Fruit fly (Drosophila melanogaster) whole organism, wandering third instar larva: Measurements from ENCODE around the gene Myt1.

Experiments
- Abd-B ChIP-seq: fragments of >200 bp; optimal IDR thresholded peaks from 2 replicates; lab custom pipeline; 2017; ENCODE audit warnings: missing biosample characterization, missing genetic modification characterization
- CG32264 ChIP-seq: fragments of 200-800 bp; sonication (Bioruptor generic); optimal IDR thresholded peaks from 2 replicates; lab custom pipeline; 2016; ENCODE audit warnings: missing biosample characterization, missing genetic modification characterization
- CG9705 ChIP-seq: fragments of 200-800 bp; sonication (Bioruptor generic); optimal IDR thresholded peaks from 2 replicates; lab custom pipeline; 2018; ENCODE audit warnings: missing biosample characterization, mild to moderate bottlenecking, missing genetic modification characterization
- CrebA ChIP-seq: fragments of 200-800 bp; sonication (Bioruptor generic); optimal IDR thresholded peaks from 2 replicates; lab custom pipeline; 2016; ENCODE audit warnings: missing biosample characterization, mild to moderate bottlenecking, missing genetic modification characterization, borderline replicate concordance
- Dfd ChIP-seq: fragments of >200 bp; optimal IDR thresholded peaks from 2 replicates; lab custom pipeline; 2017; ENCODE audit warnings: missing biosample characterization, missing genetic modification characterization
- Dif ChIP-seq: fragments of 200-275, 200-300 bp; sonication (Bioruptor generic); optimal IDR thresholded peaks from 2 replicates; lab custom pipeline; 2018; ENCODE audit warnings: missing biosample characterization, missing genetic modification characterization; ENCODE audit not compliant: partially characterized antibody
- GATAd ChIP-seq: sonication (Bioruptor generic); optimal IDR thresholded peaks from 2 replicates; lab custom pipeline; 2016; ENCODE audit warnings: missing biosample characterization, missing genetic modification characterization
- HLH106 ChIP-seq: fragments of 200-800 bp; optimal IDR thresholded peaks from 3 replicates; lab custom pipeline; 2019; ENCODE audit warnings: missing biosample characterization, mild to moderate bottlenecking, missing genetic modification characterization, moderate library complexity
- Hnf4 ChIP-seq: fragments of 200-800 bp; sonication (Bioruptor generic); optimal IDR thresholded peaks from 2 replicates; lab custom pipeline; 2016; ENCODE audit warnings: missing biosample characterization, mild to moderate bottlenecking, missing genetic modification characterization
- Hr78 ChIP-seq: fragments of >200 bp; optimal IDR thresholded peaks from 2 replicates; lab custom pipeline; 2017; ENCODE audit warnings: missing biosample characterization, missing genetic modification characterization
- Hr83 ChIP-seq: fragments of 200-300 bp; sonication (Bioruptor generic); optimal IDR thresholded peaks from 2 replicates; lab custom pipeline; 2016; ENCODE audit warnings: missing biosample characterization, mild to moderate bottlenecking, missing genetic modification characterization, moderate library complexity; ENCODE audit not compliant: poor library complexity, severe bottlenecking
- Jra ChIP-seq: sonication (Bioruptor generic); optimal IDR thresholded peaks from 2 replicates; lab custom pipeline; 2016; ENCODE audit warnings: missing biosample characterization, missing genetic modification characterization
- Mio ChIP-seq: sonication (Bioruptor generic); optimal IDR thresholded peaks from 2 replicates; lab custom pipeline; 2016; ENCODE audit warnings: missing biosample characterization, missing genetic modification characterization
- Myc ChIP-seq: fragments of >200 bp; optimal IDR thresholded peaks from 2 replicates; lab custom pipeline; 2017
- N ChIP-seq: fragments of >200 bp; optimal IDR thresholded peaks from 2 replicates; lab custom pipeline; 2018; ENCODE audit warnings: missing biosample characterization, missing external identifiers, missing genetic modification characterization
- OdsH ChIP-seq: fragments of 200-800 bp; sonication (Bioruptor generic); optimal IDR thresholded peaks from 2 replicates; lab custom pipeline; 2016; ENCODE audit warnings: missing biosample characterization, mild to moderate bottlenecking, missing genetic modification characterization
- Rel ChIP-seq, 2 experiments: fragments of 200-800 bp; sonication (Bioruptor generic) in 1 of 2; optimal IDR thresholded peaks; 2 replicates in 1 of 2; 3 replicates in 1 of 2; lab custom pipeline; 2016 to 2019; ENCODE audit warnings: mild to moderate bottlenecking in 2 of 2, missing biosample characterization in 2 of 2, missing genetic modification characterization in 2 of 2, moderate library complexity in 1 of 2
- Sp1 ChIP-seq: fragments of 200-800 bp; sonication (Bioruptor generic); optimal IDR thresholded peaks from 3 replicates; lab custom pipeline; 2019; ENCODE audit warnings: missing biosample characterization, mild to moderate bottlenecking, missing genetic modification characterization, moderate library complexity
- Vsx2 ChIP-seq: fragments of 200-300, 225-300 bp; sonication (Bioruptor generic); optimal IDR thresholded peaks from 2 replicates; lab custom pipeline; 2018; ENCODE audit warnings: missing biosample characterization, missing genetic modification characterization; ENCODE audit not compliant: partially characterized antibody
- br ChIP-seq: fragments of 200-800 bp; sonication (Bioruptor generic); optimal IDR thresholded peaks from 2 replicates; lab custom pipeline; 2016; ENCODE audit warnings: missing biosample characterization, missing genetic modification characterization
- brk ChIP-seq: fragments of 200-800 bp; sonication (Bioruptor generic); optimal IDR thresholded peaks from 2 replicates; lab custom pipeline; 2016; ENCODE audit warnings: missing biosample characterization, mild to moderate bottlenecking, missing genetic modification characterization
- dl ChIP-seq, 2 experiments: fragments of 175-275, 200-275 bp in 1 of 2; fragments of 200-275 bp in 1 of 2; sonication (Bioruptor generic); optimal IDR thresholded peaks; lab custom pipeline; 2018; ENCODE audit warnings: mild to moderate bottlenecking in 2 of 2, missing biosample characterization in 2 of 2, missing genetic modification characterization in 2 of 2, moderate library complexity in 2 of 2; ENCODE audit not compliant: partially characterized antibody in 2 of 2, insufficient read depth in 1 of 2
- dmrt93B ChIP-seq: fragments of 200-800 bp; sonication (Bioruptor generic); optimal IDR thresholded peaks from 2 replicates; lab custom pipeline; 2018; ENCODE audit warnings: missing biosample characterization, mild to moderate bottlenecking, missing genetic modification characterization
- dsf ChIP-seq: sonication (Bioruptor generic); optimal IDR thresholded peaks from 2 replicates; lab custom pipeline; 2016; ENCODE audit warnings: missing biosample characterization, missing genetic modification characterization, borderline replicate concordance
- ey ChIP-seq: fragments of 200-800 bp; sonication (Bioruptor generic); optimal IDR thresholded peaks from 2 replicates; lab custom pipeline; 2016; ENCODE audit warnings: missing biosample characterization, missing genetic modification characterization
- foxo ChIP-seq, 2 experiments: fragments of 200-800 bp; sonication (Bioruptor generic); optimal IDR thresholded peaks; 2 replicates in 1 of 2; 3 replicates in 1 of 2; lab custom pipeline; 2016 to 2017; ENCODE audit warnings: missing biosample characterization in 2 of 2, missing genetic modification characterization in 2 of 2
- fru ChIP-seq: fragments of 200-800 bp; sonication (Bioruptor generic); optimal IDR thresholded peaks from 3 replicates; lab custom pipeline; 2016; ENCODE audit warnings: missing biosample characterization, mild to moderate bottlenecking, missing genetic modification characterization
- h ChIP-seq: fragments of 200-800 bp; sonication (Bioruptor generic); optimal IDR thresholded peaks from 3 replicates; lab custom pipeline; 2016; ENCODE audit warnings: missing biosample characterization, mild to moderate bottlenecking, missing genetic modification characterization
- jim ChIP-seq: fragments of 175-275, 200-325 bp; sonication (Bioruptor generic); optimal IDR thresholded peaks from 2 replicates; lab custom pipeline; 2016; ENCODE audit warnings: missing biosample characterization, mild to moderate bottlenecking, missing genetic modification characterization
- lola ChIP-seq: fragments of >200 bp; optimal IDR thresholded peaks from 2 replicates; lab custom pipeline; 2017; ENCODE audit warnings: missing biosample characterization, missing genetic modification characterization
- pan ChIP-seq: fragments of >200 bp; optimal IDR thresholded peaks from 2 replicates; lab custom pipeline; 2017
- psq ChIP-seq: fragments of 200-800 bp; sonication (Bioruptor generic); optimal IDR thresholded peaks from 3 replicates; lab custom pipeline; 2017; ENCODE audit warnings: missing biosample characterization, mild to moderate bottlenecking, missing genetic modification characterization, moderate library complexity
- rgr ChIP-seq: fragments of 200-800 bp; sonication (Bioruptor generic); optimal IDR thresholded peaks from 3 replicates; lab custom pipeline; 2016; ENCODE audit warnings: missing biosample characterization, mild to moderate bottlenecking, missing genetic modification characterization
- sage ChIP-seq: fragments of 200-800 bp; sonication (Bioruptor generic); optimal IDR thresholded peaks from 2 replicates; lab custom pipeline; 2016; ENCODE audit warnings: missing biosample characterization, mild to moderate bottlenecking, missing genetic modification characterization
- sv ChIP-seq: fragments of 200-800 bp; sonication (Bioruptor generic); optimal IDR thresholded peaks from 3 replicates; lab custom pipeline; 2016; ENCODE audit warnings: missing biosample characterization, missing genetic modification characterization
- tai ChIP-seq: sonication (Bioruptor generic); optimal IDR thresholded peaks from 2 replicates; lab custom pipeline; 2016; ENCODE audit warnings: missing biosample characterization, missing genetic modification characterization
- usp ChIP-seq: fragments of >200 bp; optimal IDR thresholded peaks from 2 replicates; lab custom pipeline; 2017; ENCODE audit warnings: missing biosample characterization, missing genetic modification characterization
- woc ChIP-seq: sonication (Bioruptor generic); optimal IDR thresholded peaks from 2 replicates; lab custom pipeline; 2016; ENCODE audit warnings: missing biosample characterization, mild to moderate bottlenecking, missing genetic modification characterization

Gene Myt1

dm6 chr3L:5774782-5775181 is 4.6 kb downstream of the Myt1 start:
- TF ChIP-seq tai (GFP tag; lab: Kevin White, UChicago) = no peak
- TF ChIP-seq Vsx2 (GFP tag; lab: Kevin White, UChicago) = no peak
- no peak for TF ChIP-seq Rel (GFP tag; optimal IDR thresholded peaks at IDR 0.05; lab: Kevin White, UChicago)
- peak; percentile 35 for TF ChIP-seq Rel (tag; optimal IDR thresholded peaks at IDR 0.05; lab: Kevin White, UChicago)
- no peak for TF ChIP-seq brk

DNA sequence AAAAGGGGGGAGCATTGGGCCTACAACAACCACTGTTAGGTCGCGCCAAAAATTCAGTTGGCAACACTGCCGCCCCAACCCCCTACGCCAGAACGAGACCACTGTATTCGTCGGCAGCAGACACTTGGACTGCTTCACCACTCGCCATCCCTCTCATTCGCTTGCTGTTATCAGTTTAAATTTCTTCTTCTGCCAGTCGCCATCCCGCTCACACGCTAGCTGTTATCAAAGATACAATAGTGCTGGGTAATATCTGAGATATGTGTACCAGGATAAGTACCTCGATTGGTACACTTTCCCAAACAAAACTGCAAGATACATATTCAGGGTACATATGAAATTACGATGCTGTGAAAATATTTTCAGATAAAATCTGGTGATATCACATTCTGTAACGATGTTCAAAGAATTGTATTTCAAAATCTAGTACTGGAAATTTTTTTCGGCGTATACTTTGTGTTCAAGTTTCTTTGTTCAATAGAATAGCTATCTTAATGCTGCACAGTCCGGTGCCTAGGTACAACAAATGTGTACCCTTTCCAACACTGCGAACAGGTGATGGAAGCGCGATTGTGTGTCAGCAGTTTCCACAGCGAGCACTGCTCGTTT is 8.5 kb downstream of the Myt1 start:
- TF ChIP-seq br = peak; percentile 94
- TF ChIP-seq dl (GFP tag; optimal IDR thresholded peaks at IDR 0.05; lab: Kevin White, UChicago; ENCODE audit: insufficient read depth in 1 of 2, partially characterized antibody in 2 of 2) = peak in 1 of 2 experiments; percentile 41
- TF ChIP-seq Jra (GFP tag; lab: Kevin White, UChicago) = peak; percentile 89
- TF ChIP-seq h (GFP tag; lab: Kevin White, UChicago) = peak; percentile 93
- TF ChIP-seq psq (GFP tag; lab: Kevin White, UChicago) = peak; percentile 45
- no peak for TF ChIP-seq sage (GFP tag; lab: Kevin White, UChicago)
- TF ChIP-seq Vsx2 (GFP tag; lab: Kevin White, UChicago) = no peak
- no peak for TF ChIP-seq Abd-B (GFP tag; lab: Kevin White, UChicago)
- peak; percentile 49 for TF ChIP-seq Dif
- no peak for TF ChIP-seq Rel (GFP tag; optimal IDR thresholded peaks at IDR 0.05; lab: Kevin White, UChicago)
- TF ChIP-seq Rel (tag; optimal IDR thresholded peaks at IDR 0.05; lab: Kevin White, UChicago) = peak; percentile 86
- no peak for TF ChIP-seq tai (GFP tag; lab: Kevin White, UChicago)
- no peak for TF ChIP-seq Dfd (GFP tag; lab: Kevin White, UChicago)
- peak; percentile 73 for TF ChIP-seq CG9705 (GFP tag; lab: Kevin White, UChicago)
- peak; percentile 95 for TF ChIP-seq woc (GFP tag; lab: Kevin White, UChicago)
- peak; percentile 88 for TF ChIP-seq jim (GFP tag; lab: Kevin White, UChicago)
- peak; percentile 93 for TF ChIP-seq ey (GFP tag; lab: Kevin White, UChicago)
- TF ChIP-seq lola (GFP tag; lab: Kevin White, UChicago) = no peak
- TF ChIP-seq Hr83 (GFP tag; lab: Kevin White, UChicago) = peak; percentile 59
- TF ChIP-seq CG32264 (GFP tag; lab: Kevin White, UChicago) = peak; percentile 85
- TF ChIP-seq dsf = peak; percentile 14
- no peak for TF ChIP-seq CrebA (GFP tag; lab: Kevin White, UChicago)
- TF ChIP-seq Hnf4 (GFP tag; lab: Kevin White, UChicago) = no peak
- TF ChIP-seq pan = no peak
- TF ChIP-seq GATAd (GFP tag; lab: Kevin White, UChicago) = peak; percentile 100
- no peak for TF ChIP-seq N (GFP tag; lab: Kevin White, UChicago)
- no peak for TF ChIP-seq dmrt93B (GFP tag; lab: Kevin White, UChicago)
- peak; percentile 60 to 93 for TF ChIP-seq foxo (GFP tag; optimal IDR thresholded peaks at IDR 0.05; lab: Kevin White, UChicago)
- no peak for TF ChIP-seq Hr78 (GFP tag; lab: Kevin White, UChicago)
- TF ChIP-seq rgr (GFP tag; lab: Kevin White, UChicago) = peak; percentile 91
- no peak for TF ChIP-seq brk
- peak; percentile 89 for TF ChIP-seq HLH106
- no peak for TF ChIP-seq usp (GFP tag; lab: Kevin White, UChicago)
- peak; percentile 94 for TF ChIP-seq OdsH (GFP tag; lab: Kevin White, UChicago)
- peak; percentile 92 for TF ChIP-seq Myc (lab: Kevin White, UChicago)
- peak; percentile 88 for TF ChIP-seq Sp1 (GFP tag; lab: Kevin White, UChicago)
- peak; percentile 66 for TF ChIP-seq Mio (GFP tag; lab: Kevin White, UChicago)
- peak; percentile 89 for TF ChIP-seq sv (GFP tag; lab: Kevin White, UChicago)
- peak; percentile 93 for TF ChIP-seq fru (GFP tag; lab: Kevin White, UChicago)
